Worm (Caenorhabditis elegans): ENCODE data around the gene pals-25.

pals-25 gene

ce11 chrIII:89155-89554 lies 45.1 kb upstream of the pals-25 start (continued):
- TF ChIP-seq rpc-1 (optimal IDR thresholded peaks at IDR 0.05) = peak; percentile 54
- peak; percentile 83 for TF ChIP-seq rpc-1 (tag; optimal IDR thresholded peaks at IDR 0.05)
- TF ChIP-seq hsf-1 (GFP tag; IDR thresholded peaks at IDR 0.05) = peak; percentile 49; the same call in 1 of the 2 replicates
- TF ChIP-seq athp-1 (tag; optimal IDR thresholded peaks at IDR 0.05) = peak; percentile 73
- TF ChIP-seq repo-1 (tag; optimal IDR thresholded peaks at IDR 0.05) = peak; percentile 83
- TF ChIP-seq B0261.1 (tag; optimal IDR thresholded peaks at IDR 0.05) = peak; percentile 79
- TF ChIP-seq F10E7.11 (tag; optimal IDR thresholded peaks at IDR 0.05) = no peak
- TF ChIP-seq B0336.3 (GFP tag; IDR thresholded peaks at IDR 0.05) = peak; percentile 76
- TF ChIP-seq sdz-38 (tag; optimal IDR thresholded peaks at IDR 0.05) = no peak
- TF ChIP-seq ama-1 (optimal IDR thresholded peaks at IDR 0.05) = no peak
- TF ChIP-seq ama-1 (GFP tag; optimal IDR thresholded peaks at IDR 0.05) = peak; percentile 46 to 81
- TF ChIP-seq nhr-179 (tag; optimal IDR thresholded peaks at IDR 0.05) = no peak
- no peak for TF ChIP-seq Y67H2A.10 (GFP tag; conservative IDR thresholded peaks at IDR 0.05)
- peak; percentile 8 for TF ChIP-seq mes-4 (tag; optimal IDR thresholded peaks at IDR 0.05)
- no peak for TF ChIP-seq hlh-26 (GFP tag; conservative IDR thresholded peaks at IDR 0.05)
- TF ChIP-seq ets-4 (GFP tag; optimal IDR thresholded peaks at IDR 0.05) = no peak
- peak; percentile 92 for TF ChIP-seq zim-3 (tag; optimal IDR thresholded peaks at IDR 0.05)
- TF ChIP-seq ceh-58 (GFP tag; IDR thresholded peaks at IDR 0.05) = 0 out of 2 replicates have a peak, but pooled peaks have one; percentile 39
- peak; percentile 83; the same call in 1 of the 2 replicates for TF ChIP-seq Y56A3A.18 (GFP tag; IDR thresholded peaks at IDR 0.05)
- no peak for TF ChIP-seq C06A6.2 (GFP tag; conservative IDR thresholded peaks at IDR 0.05)
- TF ChIP-seq die-1 (tag; optimal IDR thresholded peaks at IDR 0.05) = peak; percentile 89
- peak; percentile 5 for TF ChIP-seq F22D6.2 (tag; optimal IDR thresholded peaks at IDR 0.05)
- TF ChIP-seq hlh-12 (tag; optimal IDR thresholded peaks at IDR 0.05) = no peak
- peak; percentile 45; the same call in 1 of the 2 replicates for TF ChIP-seq ceh-91 (GFP tag; IDR thresholded peaks at IDR 0.05)
- peak; percentile 64; the same call in 1 of the 2 replicates for TF ChIP-seq B0019.2 (GFP tag; conservative IDR thresholded peaks at IDR 0.05)
- peak; percentile 40 for TF ChIP-seq chd-7 (tag; optimal IDR thresholded peaks at IDR 0.05)
- TF ChIP-seq F57A8.1 (GFP tag; optimal IDR thresholded peaks at IDR 0.05) = no peak
- TF ChIP-seq rec-8 (tag; optimal IDR thresholded peaks at IDR 0.05) = peak; percentile 29 to 54
- 0 out of 2 replicates have a peak, but pooled peaks have one; percentile 15 for TF ChIP-seq madf-3 (GFP tag; IDR thresholded peaks at IDR 0.05)
- peak; percentile 70 for TF ChIP-seq hmg-1.2 (GFP tag; IDR thresholded peaks at IDR 0.05)
- peak; percentile 35; the same call in 1 of the 2 replicates for TF ChIP-seq nfyb-1 (GFP tag; IDR thresholded peaks at IDR 0.05)
- peak; percentile 78 for TF ChIP-seq attf-3 (GFP tag; conservative IDR thresholded peaks at IDR 0.05)
- peak; percentile 86 for TF ChIP-seq ztf-25 (GFP tag; IDR thresholded peaks at IDR 0.05)
- TF ChIP-seq ztf-26 (tag; optimal IDR thresholded peaks at IDR 0.05) = no peak
- TF ChIP-seq ztf-28 (GFP tag; IDR thresholded peaks at IDR 0.05) = no peak
- TF ChIP-seq lsl-1 (GFP tag; optimal IDR thresholded peaks at IDR 0.05) = peak; percentile 51
- peak; percentile 64 for TF ChIP-seq F49E8.2 (tag; optimal IDR thresholded peaks at IDR 0.05; ENCODE audit: insufficient read depth)
- no peak for TF ChIP-seq sptf-2 (GFP tag; optimal IDR thresholded peaks at IDR 0.05)
- peak; percentile 72 for TF ChIP-seq lsy-27 (tag; optimal IDR thresholded peaks at IDR 0.05; ENCODE audit: borderline replicate concordance, insufficient read depth)
- no peak for TF ChIP-seq K12H6.12 (tag; optimal IDR thresholded peaks at IDR 0.05)
- TF ChIP-seq attf-5 (GFP tag; optimal IDR thresholded peaks at IDR 0.05) = peak; percentile 41
- no peak for TF ChIP-seq nhr-80 (tag; optimal IDR thresholded peaks at IDR 0.05)
- TF ChIP-seq Y53G8AR.9 (GFP tag; conservative IDR thresholded peaks at IDR 0.05) = peak; percentile 86
- TF ChIP-seq K11D2.4 (GFP tag; IDR thresholded peaks at IDR 0.05) = no peak
- TF ChIP-seq cebp-1 (GFP tag; IDR thresholded peaks at IDR 0.05) = no peak
- peak; percentile 67 for TF ChIP-seq cebp-1 (tag; optimal IDR thresholded peaks at IDR 0.05)
- TF ChIP-seq mel-28 (tag; optimal IDR thresholded peaks at IDR 0.05; ENCODE audit: borderline replicate concordance) = no peak
- no peak for TF ChIP-seq egl-44 (GFP tag; IDR thresholded peaks at IDR 0.05)
- no peak for TF ChIP-seq xnd-1 (tag; optimal IDR thresholded peaks at IDR 0.05)
